Fruit fly (Drosophila melanogaster): ENCODE data around the gene CG6144.
A peak's percentile ranks its signal among the peaks of the same experiment; 100 is the strongest.

CG6144 gene

dm6 chr2L:10504895-10505294 lies 16.4 kb downstream of the CG6144 start (continued):
- TF ChIP-seq CG12155 (GFP tag; optimal IDR thresholded peaks at IDR 0.05) (no peak), btn (GFP tag; optimal IDR thresholded peaks at IDR 0.05) (no peak), Six4 (GFP tag; optimal IDR thresholded peaks at IDR 0.05) (no peak), CG10654 (GFP tag; optimal IDR thresholded peaks at IDR 0.05) (no peak), Hey (tag; optimal IDR thresholded peaks at IDR 0.05) (no peak), Med (GFP tag) (peak; percentile 75), Drgx (GFP tag; IDR thresholded peaks at IDR 0.05) (no peak), grn (GFP tag; optimal IDR thresholded peaks at IDR 0.05) (no peak)

- TF ChIP-seq grn (GFP tag; optimal IDR thresholded peaks at IDR 0.05), result peak; percentile 33
- peak; percentile 5 for TF ChIP-seq gem (tag; optimal IDR thresholded peaks at IDR 0.05)
- TF ChIP-seq D19A (tag; optimal IDR thresholded peaks at IDR 0.05), result no peak
- TF ChIP-seq sens (GFP tag), result peak; percentile 46
- TF ChIP-seq Blimp-1 (GFP tag; optimal IDR thresholded peaks at IDR 0.05), result peak; percentile 60
- peak; percentile 82 for TF ChIP-seq z (GFP tag; IDR thresholded peaks at IDR 0.05)
- 0 out of 4 replicates have a peak, but pooled peaks have one; percentile 17 for TF ChIP-seq chinmo (GFP tag; IDR thresholded peaks at IDR 0.05; ENCODE audit: partially characterized antibody)
- TF ChIP-seq CG15601 (tag; optimal IDR thresholded peaks at IDR 0.05), result peak; percentile 57
- no peak for TF ChIP-seq crc (GFP tag; optimal IDR thresholded peaks at IDR 0.05)
- peak; percentile 76 for TF ChIP-seq Awh (GFP tag; IDR thresholded peaks at IDR 0.05)
Measured at dm6 chr2L:10505345-10505744, 16.9 kb downstream of the CG6144 start.

dm6 chr2L:10506557-10507252 lies 18.2 kb downstream of the CG6144 start, which contains the start of the genes Myo31DF and CG6094:
TSS of gene Myo31DF (minus strand) at chr2L:10506779.
TSS of gene CG6094 (plus strand) at chr2L:10507081.
- TF ChIP-seq CG18599 (GFP tag; optimal IDR thresholded peaks at IDR 0.05) (peak; percentile 1), psq (GFP tag; optimal IDR thresholded peaks at IDR 0.05) (no peak), Hey (tag; optimal IDR thresholded peaks at IDR 0.05) (no peak), lbe (GFP tag; optimal IDR thresholded peaks at IDR 0.05) (no peak), CG15269 (tag; optimal IDR thresholded peaks at IDR 0.05) (no peak), HLH4C (GFP tag; IDR thresholded peaks at IDR 0.05; ENCODE audit: partially characterized antibody) (0 out of 3 replicates have a peak, but pooled peaks have one; percentile 10), Dad (GFP tag; optimal IDR thresholded peaks at IDR 0.05) (peak; percentile 55), CG13624 (GFP tag; optimal IDR thresholded peaks at IDR 0.05) (peak; percentile 41), CG30431 (GFP tag; optimal IDR thresholded peaks at IDR 0.05) (no peak), exex (tag; optimal IDR thresholded peaks at IDR 0.05) (peak; percentile 19), Mad (GFP tag; optimal IDR thresholded peaks at IDR 0.05) (peak; percentile 46), CG9727 (GFP tag; optimal IDR thresholded peaks at IDR 0.05) (peak; percentile 33), corto (GFP tag; optimal IDR thresholded peaks at IDR 0.05) (no peak), tll (GFP tag; optimal IDR thresholded peaks at IDR 0.05) (peak; percentile 40 to 44), HLHmδ (GFP tag; optimal IDR thresholded peaks at IDR 0.05) (peak; percentile 79), ttk (GFP tag; IDR thresholded peaks at IDR 0.05) (no peak), nerfin-2 (GFP tag; IDR thresholded peaks at IDR 0.05; ENCODE audit: partially characterized antibody) (0 out of 2 replicates have a peak, but pooled peaks have one; percentile 12), CG4404 (GFP tag; IDR thresholded peaks at IDR 0.05) (no peak), Med (GFP tag) (peak; percentile 93), CG12219 (GFP tag; optimal IDR thresholded peaks at IDR 0.05) (no peak), Hmr (GFP tag; optimal IDR thresholded peaks at IDR 0.05) (peak; percentile 56), dati (GFP tag; IDR thresholded peaks at IDR 0.05) (no peak), Adf1 (GFP tag; IDR thresholded peaks at IDR 0.05) (peak; percentile 15; the same call in 1 of the 2 replicates), kay (GFP tag; optimal IDR thresholded peaks at IDR 0.05) (no peak), Spps (tag; optimal IDR thresholded peaks at IDR 0.05) (no peak), Antp (GFP tag; optimal IDR thresholded peaks at IDR 0.05) (peak; percentile 35), MESR4 (GFP tag; optimal IDR thresholded peaks at IDR 0.05) (peak; percentile 1), CG1792 (GFP tag; optimal IDR thresholded peaks at IDR 0.05) (no peak), yki (optimal IDR thresholded peaks at IDR 0.05) (no peak), CG11398 (GFP tag; optimal IDR thresholded peaks at IDR 0.05) (peak; percentile 24), HLH3B (GFP tag; IDR thresholded peaks at IDR 0.05) (no peak), Dip2 (GFP tag; IDR thresholded peaks at IDR 0.05) (no peak)

All from whole organism, embryonic.